Fruit fly (Drosophila melanogaster) whole organism, prepupa: ENCODE data around the gene CG7720.

ENCODE experiments used
- Blimp-1 ChIP-seq: fragments of 200-800 bp; sonication (Bioruptor generic); optimal IDR thresholded peaks from 3 replicates; lab custom pipeline; 2017; ENCODE audit warnings: missing biosample characterization, missing genetic modification characterization, mild to moderate bottlenecking, moderate library complexity, missing genetic modification reagents
- CG10631 ChIP-seq: fragments of 200-800 bp; sonication (Bioruptor generic); optimal IDR thresholded peaks from 2 replicates; lab custom pipeline; 2016; ENCODE audit warnings: missing biosample characterization, missing genetic modification characterization
- CG10669 ChIP-seq: fragments of 200-800 bp; sonication (Bioruptor generic); optimal IDR thresholded peaks from 3 replicates; lab custom pipeline; 2018; ENCODE audit warnings: missing biosample characterization, mild to moderate bottlenecking, missing genetic modification characterization, moderate library complexity
- CG11294 ChIP-seq: fragments of 200-800 bp; sonication (Bioruptor generic); IDR thresholded peaks from 2 replicates; pipeline ENCODE4 v1.3.6; 2022; ENCODE audit warnings: missing biosample characterization, missing genetic modification characterization
- CG11902 ChIP-seq: fragments of 200-800 bp; sonication (Bioruptor generic); optimal IDR thresholded peaks from 3 replicates; lab custom pipeline; 2016; ENCODE audit warnings: missing biosample characterization, missing genetic modification characterization
- CG1621 ChIP-seq: fragments of 200-800 bp; sonication (Bioruptor generic); optimal IDR thresholded peaks from 3 replicates; lab custom pipeline; 2018; ENCODE audit warnings: missing biosample characterization, mild to moderate bottlenecking, missing genetic modification characterization
- CG16779 ChIP-seq: fragments of 200-800 bp; sonication (Bioruptor generic); optimal IDR thresholded peaks from 3 replicates; lab custom pipeline; 2017; ENCODE audit warnings: missing biosample characterization, mild to moderate bottlenecking, missing genetic modification characterization
- CG3032 ChIP-seq: fragments of 200-800 bp; optimal IDR thresholded peaks from 2 replicates; lab custom pipeline; 2019; ENCODE audit warnings: missing biosample characterization, mild to moderate bottlenecking, missing genetic modification characterization, moderate library complexity
- CG32006 ChIP-seq: fragments of 200-800 bp; sonication (Bioruptor generic); optimal IDR thresholded peaks from 3 replicates; lab custom pipeline; 2017; ENCODE audit warnings: missing biosample characterization, mild to moderate bottlenecking, missing genetic modification characterization
- CG34406 ChIP-seq: fragments of 200-800 bp; sonication (Bioruptor generic); optimal IDR thresholded peaks from 3 replicates; lab custom pipeline; 2016; ENCODE audit warnings: missing biosample characterization, missing genetic modification characterization
- CG3919 ChIP-seq: fragments of 200-800 bp; sonication (Bioruptor generic); optimal IDR thresholded peaks from 3 replicates; lab custom pipeline; 2016; ENCODE audit warnings: missing biosample characterization, missing genetic modification characterization
- CG4318 ChIP-seq: fragments of 200-800 bp; sonication (Bioruptor generic); optimal IDR thresholded peaks from 3 replicates; lab custom pipeline; 2017; ENCODE audit warnings: missing biosample characterization, mild to moderate bottlenecking, missing genetic modification characterization
- CG6163 ChIP-seq: fragments of 200-800 bp; sonication (Bioruptor generic); IDR thresholded peaks from 3 replicates; pipeline ENCODE4 v1.3.6; 2022; ENCODE audit warnings: missing biosample characterization, missing genetic modification characterization
- CG6276 ChIP-seq: fragments of 200-800 bp; sonication (Bioruptor generic); optimal IDR thresholded peaks from 2 replicates; lab custom pipeline; 2017; ENCODE audit warnings: missing biosample characterization, mild to moderate bottlenecking, missing genetic modification characterization
- CG6792 ChIP-seq: fragments of 200-800 bp; sonication (Bioruptor generic); optimal IDR thresholded peaks from 3 replicates; lab custom pipeline; 2016; ENCODE audit warnings: missing biosample characterization, missing genetic modification characterization
- CG6808 ChIP-seq: fragments of 200-800 bp; sonication (Bioruptor generic); optimal IDR thresholded peaks from 3 replicates; lab custom pipeline; 2017; ENCODE audit warnings: missing biosample characterization, missing genetic modification characterization, mild to moderate bottlenecking, moderate library complexity, missing genetic modification reagents
- CG7368 ChIP-seq: fragments of 200-800 bp; sonication (Bioruptor generic); optimal IDR thresholded peaks from 3 replicates; lab custom pipeline; 2016; ENCODE audit warnings: missing biosample characterization, missing genetic modification characterization
- CG8119 ChIP-seq: fragments of 200-800 bp; sonication (Bioruptor generic); IDR thresholded peaks from 3 replicates; pipeline ENCODE4 v1.3.6; 2022; ENCODE audit warnings: missing biosample characterization, missing genetic modification characterization
- CG8632 ChIP-seq: fragments of 200-800 bp; sonication (Bioruptor generic); optimal IDR thresholded peaks from 3 replicates; lab custom pipeline; 2016; ENCODE audit warnings: missing biosample characterization, missing genetic modification characterization
- CG9139 ChIP-seq: fragments of 200-800 bp; sonication (Bioruptor generic); optimal IDR thresholded peaks from 3 replicates; lab custom pipeline; 2017; ENCODE audit warnings: missing biosample characterization, mild to moderate bottlenecking, missing genetic modification characterization
- Eip75B ChIP-seq: fragments of 200-800 bp; sonication (Bioruptor generic); optimal IDR thresholded peaks from 3 replicates; lab custom pipeline; 2016; ENCODE audit warnings: missing biosample characterization, missing genetic modification characterization
- Eip78C ChIP-seq: fragments of 200-800 bp; sonication (Bioruptor generic); peaks from one replicate; lab custom pipeline; 2016; ENCODE audit warnings: missing biosample characterization, missing genetic modification characterization
- Eip93F ChIP-seq: fragments of 200-800 bp; sonication (Bioruptor generic); optimal IDR thresholded peaks from 2 replicates; lab custom pipeline; 2016; ENCODE audit warnings: missing biosample characterization, mild to moderate bottlenecking, missing genetic modification characterization
- Ets96B ChIP-seq: fragments of 200-800 bp; optimal IDR thresholded peaks from 2 replicates; lab custom pipeline; 2019; ENCODE audit warnings: missing biosample characterization, mild to moderate bottlenecking, missing genetic modification characterization, moderate library complexity
- Gug ChIP-seq: fragments of 200-800 bp; sonication (Bioruptor generic); IDR thresholded peaks from 2 replicates; pipeline ENCODE4 v1.3.6; 2022; ENCODE audit warnings: missing biosample characterization, missing genetic modification characterization
- Hr38 ChIP-seq: sonication (Bioruptor generic); optimal IDR thresholded peaks from 2 replicates; lab custom pipeline; 2016; ENCODE audit warnings: missing biosample characterization, missing genetic modification characterization
- Hr39 ChIP-seq: fragments of 200-800 bp; sonication (Bioruptor generic); optimal IDR thresholded peaks from 2 replicates; lab custom pipeline; 2016; ENCODE audit warnings: missing biosample characterization, missing genetic modification characterization
- Hr4 ChIP-seq: fragments of 200-800 bp; sonication (Bioruptor generic); optimal IDR thresholded peaks from 3 replicates; lab custom pipeline; 2016; ENCODE audit warnings: missing biosample characterization, missing genetic modification characterization
- Lpt ChIP-seq: fragments of 200-800 bp; sonication (Bioruptor generic); optimal IDR thresholded peaks from 3 replicates; lab custom pipeline; 2016; ENCODE audit warnings: missing biosample characterization, missing genetic modification characterization
- Met ChIP-seq: fragments of 200-800 bp; sonication (Bioruptor generic); optimal IDR thresholded peaks from 3 replicates; lab custom pipeline; 2016; ENCODE audit warnings: missing biosample characterization, missing genetic modification characterization
- OdsH ChIP-seq: fragments of 200-800 bp; sonication (Bioruptor generic); optimal IDR thresholded peaks from 3 replicates; lab custom pipeline; 2016; ENCODE audit warnings: missing biosample characterization, missing genetic modification characterization
- Smox ChIP-seq: fragments of 200-800 bp; sonication (Bioruptor generic); optimal IDR thresholded peaks from 3 replicates; lab custom pipeline; 2016; ENCODE audit warnings: missing biosample characterization, missing genetic modification characterization
- Sox14 ChIP-seq: fragments of 200-800 bp; sonication (Bioruptor generic); optimal IDR thresholded peaks from 3 replicates; lab custom pipeline; 2016; ENCODE audit warnings: missing biosample characterization, missing genetic modification characterization
- achi ChIP-seq: fragments of 200-800 bp; sonication (Bioruptor generic); optimal IDR thresholded peaks from 3 replicates; lab custom pipeline; 2016; ENCODE audit warnings: missing biosample characterization, missing genetic modification characterization
- acj6 ChIP-seq: fragments of 200-800 bp; sonication (Bioruptor generic); optimal IDR thresholded peaks from 3 replicates; lab custom pipeline; 2016; ENCODE audit warnings: missing biosample characterization, missing genetic modification characterization
- cyc ChIP-seq: fragments of 200-800 bp; sonication (Bioruptor generic); optimal IDR thresholded peaks from 3 replicates; lab custom pipeline; 2016; ENCODE audit warnings: missing biosample characterization, missing genetic modification characterization
- dac ChIP-seq: fragments of 200-800 bp; sonication (Bioruptor generic); optimal IDR thresholded peaks from 2 replicates; lab custom pipeline; 2017; ENCODE audit warnings: missing biosample characterization, mild to moderate bottlenecking, missing genetic modification characterization
- dsx ChIP-seq: fragments of 200-800 bp; optimal IDR thresholded peaks from 3 replicates; lab custom pipeline; 2019; ENCODE audit warnings: missing biosample characterization, mild to moderate bottlenecking, missing genetic modification characterization, moderate library complexity; ENCODE audit not compliant: poor library complexity, severe bottlenecking
- eg ChIP-seq: fragments of 200-800 bp; sonication (Bioruptor generic); IDR thresholded peaks from 3 replicates; pipeline ENCODE4 v1.3.6; 2022; ENCODE audit warnings: missing biosample characterization, missing genetic modification characterization
- esn ChIP-seq: fragments of 200-800 bp; sonication (Bioruptor generic); optimal IDR thresholded peaks from 2 replicates; lab custom pipeline; 2016; ENCODE audit warnings: missing biosample characterization, mild to moderate bottlenecking, missing genetic modification characterization, moderate library complexity
- fd59A ChIP-seq: fragments of 200-800 bp; sonication (Bioruptor generic); optimal IDR thresholded peaks from 2 replicates; lab custom pipeline; 2017; ENCODE audit warnings: missing biosample characterization, mild to moderate bottlenecking, missing genetic modification characterization, missing genetic modification reagents
- fd85E ChIP-seq: fragments of 200-800 bp; sonication (Bioruptor generic); optimal IDR thresholded peaks from 3 replicates; lab custom pipeline; 2016; ENCODE audit warnings: missing biosample characterization, missing genetic modification characterization
- fkh ChIP-seq: fragments of 200-800 bp; sonication (Bioruptor generic); optimal IDR thresholded peaks from 3 replicates; lab custom pipeline; 2017; ENCODE audit warnings: missing biosample characterization, mild to moderate bottlenecking, missing genetic modification characterization, moderate library complexity
- lz ChIP-seq: fragments of 200-800 bp; sonication (Bioruptor generic); optimal IDR thresholded peaks from 3 replicates; lab custom pipeline; 2016; ENCODE audit warnings: missing biosample characterization, missing genetic modification characterization
- net ChIP-seq: fragments of 200-800 bp; sonication (Bioruptor generic); optimal IDR thresholded peaks from 3 replicates; lab custom pipeline; 2016; ENCODE audit warnings: missing biosample characterization, missing genetic modification characterization
- pdm3 ChIP-seq: fragments of 200-800 bp; sonication (Bioruptor generic); optimal IDR thresholded peaks from 3 replicates; lab custom pipeline; 2016; ENCODE audit warnings: missing biosample characterization, missing genetic modification characterization
- salr ChIP-seq, 2 experiments: fragments of 200-800 bp; sonication (Bioruptor generic); optimal IDR thresholded peaks; 3 replicates each; lab custom pipeline; 2016 to 2018; ENCODE audit warnings: missing biosample characterization in 2 of 2, missing genetic modification characterization in 2 of 2, mild to moderate bottlenecking in 1 of 2
- spab ChIP-seq: fragments of 200-800 bp; sonication (Bioruptor generic); optimal IDR thresholded peaks from 2 replicates; lab custom pipeline; 2017; ENCODE audit warnings: missing biosample characterization, mild to moderate bottlenecking, missing genetic modification characterization, missing genetic modification reagents
- ss ChIP-seq, 2 experiments: fragments of 200-800 bp; sonication (Bioruptor generic); optimal IDR thresholded peaks; 2 replicates in 1 of 2; 3 replicates in 1 of 2; lab custom pipeline; 2017 to 2018; ENCODE audit warnings: mild to moderate bottlenecking in 2 of 2, missing biosample characterization in 2 of 2, missing genetic modification characterization in 2 of 2, moderate library complexity in 1 of 2
- svp ChIP-seq: fragments of 200-800 bp; sonication (Bioruptor generic); peaks from one replicate; lab custom pipeline; 2016; ENCODE audit warnings: missing biosample characterization, missing genetic modification characterization

The CG7720 gene

DNA sequence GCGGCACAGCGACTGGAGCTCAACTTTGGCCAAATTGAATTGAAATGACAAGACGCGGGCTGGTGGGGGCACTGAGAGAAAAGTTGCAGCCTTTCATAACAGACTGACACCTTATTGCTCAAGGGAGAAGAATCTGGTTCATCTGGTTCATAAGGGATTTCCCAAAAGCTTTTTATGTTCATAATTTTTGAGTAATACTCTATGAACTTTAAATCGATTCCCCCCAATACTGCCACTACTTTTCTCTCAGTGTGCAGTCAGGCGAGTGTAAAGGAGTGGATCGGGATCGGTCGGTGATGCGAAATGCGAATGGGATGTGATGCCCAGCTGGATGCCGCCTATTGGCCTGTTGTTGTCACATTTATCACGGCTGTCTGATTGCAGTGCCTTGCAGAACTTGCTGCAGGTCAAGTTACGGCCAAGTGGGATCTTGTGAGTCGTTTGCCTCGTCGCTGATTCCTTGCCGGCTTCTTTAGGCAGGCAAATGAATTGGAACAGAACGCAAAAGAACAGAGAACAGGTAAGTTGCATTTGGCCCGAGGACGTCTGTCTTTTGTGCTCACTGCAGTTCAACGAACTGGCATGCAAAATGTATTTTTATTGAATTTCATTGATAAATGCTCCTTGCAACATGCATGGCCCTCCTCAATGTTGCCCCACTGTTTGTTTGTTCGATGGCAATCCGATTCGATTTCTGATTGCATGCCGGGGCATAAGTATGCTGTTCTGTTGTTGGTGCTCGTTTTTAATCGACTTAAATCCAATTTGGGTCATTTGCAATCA lies 6.4 kb downstream of the CG7720 start:
- TF ChIP-seq CG6163 (GFP tag; lab: Robert Waterston, UW) (peak; percentile 93), CG3919 (GFP tag; lab: Kevin White, UChicago) (peak; percentile 92), Hr38 (GFP tag; lab: Kevin White, UChicago) (no peak), salr (GFP tag; optimal IDR thresholded peaks at IDR 0.05; lab: Kevin White, UChicago) (peak; percentile 71 to 85), svp (peak; percentile 93), Smox (GFP tag; lab: Kevin White, UChicago) (peak; percentile 86), CG6808 (peak; percentile 84), CG32006 (GFP tag; lab: Kevin White, UChicago) (peak; percentile 84), CG34406 (peak; percentile 73), dsx (peak; percentile 61), Eip93F (GFP tag; lab: Kevin White, UChicago) (no peak), Hr4 (peak; percentile 74), achi (GFP tag; lab: Kevin White, UChicago) (peak; percentile 81), CG6792 (GFP tag; lab: Kevin White, UChicago) (peak; percentile 87), net (GFP tag; lab: Kevin White, UChicago) (peak; percentile 76), CG3032 (tag; lab: Kevin White, UChicago) (peak; percentile 82), CG6276 (GFP tag; lab: Kevin White, UChicago) (peak; percentile 73), CG4318 (peak; percentile 70), OdsH (peak; percentile 80), CG7368 (GFP tag; lab: Kevin White, UChicago) (peak; percentile 71), esn (GFP tag; lab: Kevin White, UChicago) (peak; percentile 91), dac (GFP tag; lab: Kevin White, UChicago) (peak; percentile 58), CG11902 (GFP tag; lab: Kevin White, UChicago) (peak; percentile 72), lz (peak; percentile 88), fd59A (GFP tag; lab: Kevin White, UChicago) (peak; percentile 83), Hr39 (GFP tag; lab: Kevin White, UChicago) (peak; percentile 89), cyc (peak; percentile 94), acj6 (GFP tag; lab: Kevin White, UChicago) (peak; percentile 89), pdm3 (GFP tag; lab: Kevin White, UChicago) (peak; percentile 79), CG1621 (tag; lab: Kevin White, UChicago) (peak; percentile 76), Gug (peak; percentile 80), fd85E (GFP tag; lab: Kevin White, UChicago) (no peak), spab (GFP tag; lab: Kevin White, UChicago) (peak; percentile 79), Eip75B (GFP tag; lab: Kevin White, UChicago) (peak; percentile 85), CG8632 (peak; percentile 71), CG11294 (GFP tag; lab: Robert Waterston, UW) (peak; percentile 54; the same call in 1 of the 2 replicates), CG10631 (GFP tag; lab: Kevin White, UChicago) (peak; percentile 89), CG16779 (tag; lab: Kevin White, UChicago) (peak; percentile 14), Sox14 (GFP tag; lab: Kevin White, UChicago) (peak; percentile 86), eg (GFP tag; lab: Robert Waterston, UW) (peak; percentile 80), Met (GFP tag; lab: Kevin White, UChicago) (peak; percentile 93), CG10669 (peak; percentile 82), Blimp-1 (GFP tag; lab: Kevin White, UChicago) (peak; percentile 69), fkh (no peak), ss (GFP tag; optimal IDR thresholded peaks at IDR 0.05; lab: Kevin White, UChicago) (peak; percentile 59 to 76), CG9139 (GFP tag; lab: Kevin White, UChicago) (peak; percentile 64), Lpt (GFP tag; lab: Kevin White, UChicago) (peak; percentile 78), Eip78C (GFP tag; lab: Kevin White, UChicago) (peak; percentile 91), CG8119 (GFP tag; lab: Robert Waterston, UW) (peak; percentile 86), Ets96B (tag; lab: Kevin White, UChicago) (peak; percentile 89)
